Worm (Caenorhabditis elegans) whole organism, early embryonic: Measurements from ENCODE around the gene T24H10.4.

Experiments used
- B0310.2 ChIP-seq: sonication (generic microtip); optimal IDR thresholded peaks from 2 replicates; lab custom pipeline; 2016; ENCODE audit warnings: mild to moderate bottlenecking, missing genetic modification characterization, missing compliant biosample characterization
- F13C5.2 ChIP-seq: sonication (generic microtip); optimal IDR thresholded peaks from 2 replicates; lab custom pipeline; 2017; ENCODE audit warnings: mild to moderate bottlenecking, missing genetic modification characterization, inconsistent platforms, missing compliant biosample characterization
- aly-1 ChIP-seq: sonication (generic microtip); optimal IDR thresholded peaks from 2 replicates; lab custom pipeline; 2016; ENCODE audit warnings: missing genetic modification characterization, missing compliant biosample characterization
- ama-1 ChIP-seq: fragments of 150-350 bp; optimal IDR thresholded peaks from 2 replicates; lab custom pipeline; 2014
- ceh-13 ChIP-seq: fragments of 200-800 bp; sonication (Bioruptor generic); optimal IDR thresholded peaks from 2 replicates; lab custom pipeline; 2018; ENCODE audit warnings: mild to moderate bottlenecking, missing genetic modification characterization, missing compliant biosample characterization
- ceh-36 ChIP-seq: sonication (generic microtip); optimal IDR thresholded peaks from 2 replicates; lab custom pipeline; 2016; ENCODE audit warnings: missing genetic modification characterization, inconsistent platforms, missing compliant biosample characterization
- hmbx-1 ChIP-seq: sonication (generic microtip); optimal IDR thresholded peaks from 2 replicates; lab custom pipeline; 2016; ENCODE audit warnings: mild to moderate bottlenecking, missing genetic modification characterization, missing compliant biosample characterization
- hnd-1 ChIP-seq: sonication (generic microtip); optimal IDR thresholded peaks from 2 replicates; lab custom pipeline; 2016; ENCODE audit warnings: missing genetic modification characterization, missing compliant biosample characterization
- scrt-1 ChIP-seq: fragments of 200-800 bp; sonication (Bioruptor generic); IDR thresholded peaks from 2 replicates; pipeline ENCODE4 v1.3.6; 2022; ENCODE audit warnings: missing genetic modification characterization, missing compliant biosample characterization
- tbx-11 ChIP-seq: fragments of 200-800 bp; sonication (Bioruptor generic); IDR thresholded peaks from 2 replicates; pipeline ENCODE4 v1.3.6; 2022; ENCODE audit warnings: missing genetic modification characterization, missing compliant biosample characterization
- tbx-37 ChIP-seq: fragments of 200-800 bp; sonication (Bioruptor generic); conservative IDR thresholded peaks from 2 replicates; pipeline ENCODE4 v1.3.6; 2022; ENCODE audit warnings: missing genetic modification reagents, missing genetic modification characterization, missing compliant biosample characterization
- tra-4 ChIP-seq: sonication (generic microtip); optimal IDR thresholded peaks from 2 replicates; lab custom pipeline; 2017; ENCODE audit warnings: missing genetic modification characterization, missing compliant biosample characterization

T24H10.4 gene

DNA sequence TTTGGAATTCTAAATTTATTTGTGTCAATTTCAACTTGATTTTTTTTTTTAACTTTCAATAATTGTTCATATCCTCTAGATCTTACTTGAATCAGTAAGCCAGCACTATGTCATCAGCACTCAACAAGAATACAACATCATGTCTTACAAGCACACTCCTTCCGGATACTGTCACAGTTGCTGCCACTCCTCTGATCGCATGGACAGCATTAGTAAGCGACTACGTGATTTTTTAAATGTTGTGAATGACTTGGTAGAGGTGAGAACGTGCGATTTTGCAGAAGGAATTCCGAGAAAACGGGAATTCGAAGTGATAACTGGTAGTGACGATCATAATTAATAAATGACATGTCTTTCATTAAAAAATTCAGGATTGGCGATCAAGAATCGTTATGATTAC lies 48.7 kb downstream of the T24H10.4 start, which contains the start of gene oac-54:
TSS of gene oac-54 (plus strand) at position 83 of the 400 bp plus-strand sequence.
- TF ChIP-seq hnd-1 (tag; lab: Kevin White, UChicago): no peak
- no peak for TF ChIP-seq ceh-13
- no peak for TF ChIP-seq tra-4
- TF ChIP-seq scrt-1 (GFP tag; lab: Robert Waterston, UW): no peak
- TF ChIP-seq ama-1 (lab: Kevin White, UChicago): no peak
- TF ChIP-seq tbx-11 (GFP tag; lab: Robert Waterston, UW): no peak
- TF ChIP-seq ceh-36 (tag; lab: Kevin White, UChicago): no peak
- TF ChIP-seq aly-1 (tag; lab: Kevin White, UChicago): no peak
- no peak for TF ChIP-seq tbx-37 (GFP tag; lab: Robert Waterston, UW)
- TF ChIP-seq F13C5.2 (tag; lab: Kevin White, UChicago): no peak
- TF ChIP-seq B0310.2 (tag; lab: Kevin White, UChicago): no peak
- no peak for TF ChIP-seq hmbx-1 (tag; lab: Kevin White, UChicago)

DNA sequence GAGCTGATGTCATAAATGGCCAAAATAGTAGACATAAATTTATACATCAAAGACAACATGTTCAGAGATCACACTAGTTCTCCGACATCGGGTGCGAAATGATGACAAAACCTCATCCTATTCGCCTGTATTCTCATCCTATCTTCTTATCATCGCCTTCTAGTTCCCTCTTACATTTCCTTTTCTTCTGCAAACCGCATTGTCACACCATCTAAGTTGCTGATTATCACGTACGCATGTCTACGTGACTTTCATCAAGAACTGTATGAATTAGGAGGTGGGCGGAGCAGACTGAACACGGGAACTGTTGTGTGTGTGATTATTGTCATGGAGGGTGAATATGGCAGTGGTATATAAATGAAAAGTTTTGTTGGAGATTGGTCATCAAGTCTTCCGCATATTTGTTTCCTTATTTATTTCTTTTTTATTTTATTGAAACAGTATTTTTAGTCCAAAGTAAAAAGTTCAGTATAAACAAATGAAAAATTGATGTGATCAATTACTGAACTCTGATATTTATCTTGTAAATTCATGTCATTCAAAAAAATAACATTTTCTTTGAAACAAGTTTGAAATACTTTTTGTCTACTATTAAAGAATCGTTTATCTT lies 51.0 kb downstream of the T24H10.4 start:
- no peak for TF ChIP-seq tbx-37 (GFP tag; lab: Robert Waterston, UW)
